Fruit fly (Drosophila melanogaster): Measurements from ENCODE around the gene Burs.

Gene Burs

DNA sequence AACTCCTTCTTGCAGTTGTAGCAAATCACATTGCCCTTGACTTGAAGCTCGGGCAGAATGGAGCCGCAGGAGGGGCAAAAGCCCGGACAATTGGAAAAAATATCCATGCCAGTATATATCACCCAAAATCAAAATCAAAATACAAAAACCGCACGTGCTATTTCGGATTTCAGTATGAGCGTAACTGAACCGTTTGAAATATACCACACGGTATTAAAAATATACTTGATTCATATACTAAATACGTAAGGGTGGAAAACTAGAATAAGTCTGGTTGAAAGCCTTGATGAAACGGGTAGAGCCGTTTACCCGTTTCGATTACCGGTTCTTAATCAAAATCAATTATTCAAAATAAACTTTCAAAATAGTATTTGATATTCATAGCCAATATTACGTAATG, 8.3 kb downstream of the Burs start, which contains the start of gene Polr1H (continued):
- TF ChIP-seq D19B (GFP tag; optimal IDR thresholded peaks at IDR 0.05) = no peak
- TF ChIP-seq Myb (GFP tag; optimal IDR thresholded peaks at IDR 0.05) = peak; percentile 78
- TF ChIP-seq aop (GFP tag; IDR thresholded peaks at IDR 0.05) = no peak
- peak; percentile 59 for TF ChIP-seq CG13287 (GFP tag; IDR thresholded peaks at IDR 0.05; ENCODE audit: partially characterized antibody)
- TF ChIP-seq al (GFP tag; IDR thresholded peaks at IDR 0.05) = no peak
- no peak for TF ChIP-seq CG15601 (tag; optimal IDR thresholded peaks at IDR 0.05)
- no peak for TF ChIP-seq CG16813 (GFP tag; IDR thresholded peaks at IDR 0.05; ENCODE audit: partially characterized antibody)
- TF ChIP-seq hb (GFP tag; IDR thresholded peaks at IDR 0.05; ENCODE audit: partially characterized antibody) = no peak
- no peak for TF ChIP-seq Dll (GFP tag; IDR thresholded peaks at IDR 0.05; ENCODE audit: partially characterized antibody)
- no peak for TF ChIP-seq CG9876 (GFP tag; optimal IDR thresholded peaks at IDR 0.05)
- no peak for TF ChIP-seq danr (GFP tag; IDR thresholded peaks at IDR 0.05)
- no peak for TF ChIP-seq CG3838 (GFP tag; optimal IDR thresholded peaks at IDR 0.05)
- TF ChIP-seq CG14965 (GFP tag; optimal IDR thresholded peaks at IDR 0.05; ENCODE audit: borderline replicate concordance) = no peak
- no peak for TF ChIP-seq Awh (GFP tag; IDR thresholded peaks at IDR 0.05)
- TF ChIP-seq CG2202 (tag; optimal IDR thresholded peaks at IDR 0.05) = no peak
- no peak for TF ChIP-seq fd64A (GFP tag; optimal IDR thresholded peaks at IDR 0.05)
- no peak for TF ChIP-seq lbe (GFP tag; optimal IDR thresholded peaks at IDR 0.05)
- no peak for TF ChIP-seq chn (GFP tag; optimal IDR thresholded peaks at IDR 0.05)
- no peak for TF ChIP-seq CG7786 (GFP tag; optimal IDR thresholded peaks at IDR 0.05)
- TF ChIP-seq stwl (tag; optimal IDR thresholded peaks at IDR 0.05) = peak; percentile 66
- TF ChIP-seq CG7987 (GFP tag; optimal IDR thresholded peaks at IDR 0.05) = no peak
- TF ChIP-seq Stat92E (GFP tag; optimal IDR thresholded peaks at IDR 0.05) = peak in 1 of 3 experiments; percentile 62
- TF ChIP-seq az2 (GFP tag; optimal IDR thresholded peaks at IDR 0.05) = no peak
- TF ChIP-seq ATbp (GFP tag; optimal IDR thresholded peaks at IDR 0.05) = no peak
- TF ChIP-seq vfl (GFP tag; optimal IDR thresholded peaks at IDR 0.05) = no peak
- TF ChIP-seq ssp (GFP tag; IDR thresholded peaks at IDR 0.05) = no peak
- no peak for TF ChIP-seq CG9609 (GFP tag; optimal IDR thresholded peaks at IDR 0.05)
- no peak for TF ChIP-seq CG8281 (tag; optimal IDR thresholded peaks at IDR 0.05)
- no peak for TF ChIP-seq repo (GFP tag; optimal IDR thresholded peaks at IDR 0.05)
- TF ChIP-seq gro (GFP tag; optimal IDR thresholded peaks at IDR 0.05) = no peak
- TF ChIP-seq CG2116 (GFP tag; optimal IDR thresholded peaks at IDR 0.05) = peak; percentile 21
- TF ChIP-seq abd-A (tag; optimal IDR thresholded peaks at IDR 0.05) = no peak
- no peak for TF ChIP-seq lmd (GFP tag; IDR thresholded peaks at IDR 0.05)
- peak; percentile 24 for TF ChIP-seq CTCF (GFP tag; optimal IDR thresholded peaks at IDR 0.05)
- no peak for TF ChIP-seq CG12236 (GFP tag; optimal IDR thresholded peaks at IDR 0.05)
- no peak for TF ChIP-seq dati (GFP tag; IDR thresholded peaks at IDR 0.05)
- no peak for TF ChIP-seq onecut (GFP tag; IDR thresholded peaks at IDR 0.05)
- TF ChIP-seq ken (GFP tag; IDR thresholded peaks at IDR 0.05) = no peak
- no peak for TF ChIP-seq CG4328 (GFP tag; optimal IDR thresholded peaks at IDR 0.05)
- no peak for TF ChIP-seq ttk (GFP tag; IDR thresholded peaks at IDR 0.05)
- TF ChIP-seq pita (GFP tag; optimal IDR thresholded peaks at IDR 0.05) = peak; percentile 84
- TF ChIP-seq bcd (GFP tag; optimal IDR thresholded peaks at IDR 0.05) = no peak
- no peak for TF ChIP-seq chif (GFP tag; optimal IDR thresholded peaks at IDR 0.05)
- no peak for TF ChIP-seq CG2129 (GFP tag; IDR thresholded peaks at IDR 0.05; ENCODE audit: partially characterized antibody)
- no peak for TF ChIP-seq HLH54F (GFP tag; optimal IDR thresholded peaks at IDR 0.05)
- peak in 1 of 2 experiments; percentile 75 for TF ChIP-seq Pdp1 (GFP tag; optimal IDR thresholded peaks at IDR 0.05)
- TF ChIP-seq Fer1 (GFP tag; optimal IDR thresholded peaks at IDR 0.05) = peak; percentile 41
- TF ChIP-seq sug (tag; optimal IDR thresholded peaks at IDR 0.05) = no peak
- peak; percentile 87 for TF ChIP-seq Max (GFP tag; optimal IDR thresholded peaks at IDR 0.05)
- TF ChIP-seq cas (GFP tag; IDR thresholded peaks at IDR 0.05) = no peak
- no peak for TF ChIP-seq CG43689 (GFP tag; IDR thresholded peaks at IDR 0.05)
- no peak for TF ChIP-seq yki (optimal IDR thresholded peaks at IDR 0.05)
- TF ChIP-seq pfk (GFP tag; optimal IDR thresholded peaks at IDR 0.05) = no peak
